Worm (Caenorhabditis elegans): ENCODE results near the gene cyk-1.

ce11 chrIII:7068520-7069113, 39.6 kb upstream of the cyk-1 start, which contains the start of the genes ubc-18 and R01H2.8:
- TF ChIP-seq lsy-2 (tag; optimal IDR thresholded peaks at IDR 0.05) = peak; percentile 18
- no peak for TF ChIP-seq ceh-39 (tag; optimal IDR thresholded peaks at IDR 0.05)
